Fruit fly (Drosophila melanogaster) S2 (cell line): ENCODE data around the gene CG5196.

Experiments
- CG8478 ChIP-seq: fragments of >200 bp; optimal IDR thresholded peaks from 2 replicates; lab custom pipeline; 2018
- CTCF ChIP-seq, 2 experiments: fragments of >200 bp; optimal IDR thresholded peaks; 2 replicates each; lab custom pipeline; 2018

DNA sequence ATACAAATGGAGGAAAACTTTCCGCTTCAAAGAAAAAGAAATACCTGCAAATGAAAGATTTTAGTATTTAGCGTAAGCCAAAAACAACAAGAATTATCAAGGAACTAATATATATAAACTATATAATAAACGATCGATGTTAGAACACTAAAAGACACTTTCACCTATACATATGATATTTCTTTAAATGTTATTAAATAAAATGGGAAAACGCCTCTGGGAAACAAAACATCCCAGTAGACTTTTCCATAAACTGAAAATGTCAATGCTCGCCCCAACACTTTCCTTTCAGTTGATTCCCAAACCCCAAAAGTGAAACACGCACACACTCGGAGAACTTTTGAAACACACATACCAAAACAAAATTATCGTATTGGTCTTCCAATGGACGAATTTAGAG is 39.2 kb downstream of the CG5196 start, which contains the start of gene vrs:
- TF ChIP-seq CTCF (optimal IDR thresholded peaks at IDR 0.05; lab: Kevin White, UChicago) (no peak), CG8478 (no peak)
